Fruit fly (Drosophila melanogaster): Measurements from ENCODE around the gene CG10096.
A peak's percentile ranks its signal among the peaks of the same experiment; 100 is the strongest.

Gene CG10096

DNA sequence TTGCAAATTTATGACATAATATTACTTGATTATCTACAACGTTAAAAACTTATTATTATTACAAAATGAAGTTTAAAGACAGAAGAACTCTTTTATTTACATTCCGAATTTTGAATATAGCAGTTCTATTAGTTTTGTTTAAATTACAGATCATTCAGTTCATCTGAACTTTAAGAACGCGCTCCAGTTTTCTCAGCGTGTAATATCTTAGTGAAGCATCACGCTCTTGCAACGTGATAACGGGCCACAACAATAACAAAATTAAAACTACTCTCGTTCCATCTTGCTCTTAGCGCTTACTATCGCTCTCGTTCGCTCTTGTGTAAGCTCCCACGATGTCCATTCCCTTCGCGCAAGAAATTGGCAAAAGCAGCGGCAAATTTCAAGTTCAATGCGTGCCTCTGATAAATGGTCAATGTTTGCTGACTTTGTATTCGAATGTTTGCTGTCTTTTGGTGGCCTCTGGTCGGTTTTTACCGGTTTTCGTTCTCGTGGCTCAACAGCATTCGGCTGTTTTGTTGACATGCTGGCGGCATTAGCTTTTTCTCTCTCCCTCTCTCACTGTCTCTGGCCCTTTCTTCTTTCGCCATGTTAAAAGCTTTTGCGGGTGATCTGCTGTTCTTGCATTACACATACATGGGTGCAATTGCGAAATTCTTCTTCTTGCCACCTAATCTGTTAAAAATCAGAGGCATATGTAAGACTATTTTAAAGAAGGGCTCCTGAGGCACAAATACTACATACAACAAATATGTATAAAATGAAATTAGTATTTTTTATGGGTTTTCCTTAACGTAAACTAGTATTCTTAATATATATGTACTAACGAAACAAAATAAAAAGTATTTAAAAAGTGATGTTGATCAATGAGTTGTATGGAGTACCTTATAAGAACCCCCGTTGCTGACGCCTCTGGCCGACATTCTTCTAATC, 47.1 kb upstream of the CG10096 start (continued):
- peak; percentile 8; the same call in 1 of the 2 replicates for TF ChIP-seq E2f2 (GFP tag; IDR thresholded peaks at IDR 0.05)
- TF ChIP-seq amos (GFP tag; IDR thresholded peaks at IDR 0.05; ENCODE audit: partially characterized antibody) = no peak
- TF ChIP-seq D19A (tag; optimal IDR thresholded peaks at IDR 0.05) = no peak
- TF ChIP-seq CG30431 (GFP tag; optimal IDR thresholded peaks at IDR 0.05) = no peak
- no peak for TF ChIP-seq CG10147 (GFP tag; optimal IDR thresholded peaks at IDR 0.05)
- TF ChIP-seq Rfx (GFP tag; IDR thresholded peaks at IDR 0.05) = peak; percentile 44
- peak; percentile 7; the same call in 1 of the 3 replicates for TF ChIP-seq so (GFP tag; IDR thresholded peaks at IDR 0.05)
- no peak for TF ChIP-seq pum (GFP tag; optimal IDR thresholded peaks at IDR 0.05)
- TF ChIP-seq CG10543 (GFP tag; optimal IDR thresholded peaks at IDR 0.05) = no peak
- TF ChIP-seq CG8924 (tag; optimal IDR thresholded peaks at IDR 0.05) = peak; percentile 27
- no peak for TF ChIP-seq chif (GFP tag; optimal IDR thresholded peaks at IDR 0.05)
- no peak for TF ChIP-seq CG6765 (GFP tag; optimal IDR thresholded peaks at IDR 0.05)
- no peak for TF ChIP-seq exex (tag; optimal IDR thresholded peaks at IDR 0.05)
- no peak for TF ChIP-seq zen (tag; optimal IDR thresholded peaks at IDR 0.05)
- no peak for TF ChIP-seq CkIIα-i1 (GFP tag; IDR thresholded peaks at IDR 0.05)
- TF ChIP-seq HmgZ (tag; optimal IDR thresholded peaks at IDR 0.05) = no peak
- TF ChIP-seq bcd (GFP tag; optimal IDR thresholded peaks at IDR 0.05) = peak; percentile 13
- no peak for TF ChIP-seq jigr1 (GFP tag; IDR thresholded peaks at IDR 0.05)
- TF ChIP-seq usp (GFP tag; optimal IDR thresholded peaks at IDR 0.05) = no peak
- no peak for TF ChIP-seq Lpt (GFP tag; optimal IDR thresholded peaks at IDR 0.05)
- no peak for TF ChIP-seq CG18011 (GFP tag; optimal IDR thresholded peaks at IDR 0.05)
- TF ChIP-seq pb (GFP tag; optimal IDR thresholded peaks at IDR 0.05) = no peak
- TF ChIP-seq kah (GFP tag; optimal IDR thresholded peaks at IDR 0.05) = no peak
- peak; percentile 17 for TF ChIP-seq mam (GFP tag; optimal IDR thresholded peaks at IDR 0.05)
- no peak for TF ChIP-seq CG8089 (GFP tag; optimal IDR thresholded peaks at IDR 0.05)
- no peak for TF ChIP-seq onecut (GFP tag; IDR thresholded peaks at IDR 0.05)
- TF ChIP-seq Doc2 (GFP tag; IDR thresholded peaks at IDR 0.05) = no peak
- no peak for TF ChIP-seq CG10267 (tag; optimal IDR thresholded peaks at IDR 0.05)
- TF ChIP-seq odd (GFP tag; optimal IDR thresholded peaks at IDR 0.05) = no peak
- no peak for TF ChIP-seq Neu2 (GFP tag; optimal IDR thresholded peaks at IDR 0.05; ENCODE audit: borderline replicate concordance)
- peak; percentile 51; the same call in 1 of the 2 replicates for TF ChIP-seq slbo (GFP tag; IDR thresholded peaks at IDR 0.05)
- TF ChIP-seq B-H1 (GFP tag; IDR thresholded peaks at IDR 0.05) = no peak
- TF ChIP-seq CG10654 (GFP tag; optimal IDR thresholded peaks at IDR 0.05) = no peak
- no peak for TF ChIP-seq CG15479 (GFP tag; optimal IDR thresholded peaks at IDR 0.05)
- peak; percentile 49 for TF ChIP-seq Hmr (GFP tag; optimal IDR thresholded peaks at IDR 0.05)
- no peak for TF ChIP-seq CG17802 (tag; optimal IDR thresholded peaks at IDR 0.05)
- no peak for TF ChIP-seq CG33557 (GFP tag; optimal IDR thresholded peaks at IDR 0.05)
- no peak for TF ChIP-seq disco-r (GFP tag; optimal IDR thresholded peaks at IDR 0.05)
- no peak for TF ChIP-seq CG17612 (GFP tag; IDR thresholded peaks at IDR 0.05)
- peak; percentile 12 for TF ChIP-seq Dek (tag; optimal IDR thresholded peaks at IDR 0.05)
- TF ChIP-seq CG3838 (GFP tag; optimal IDR thresholded peaks at IDR 0.05) = no peak
- no peak for TF ChIP-seq Mes4 (GFP tag; optimal IDR thresholded peaks at IDR 0.05)
- no peak for TF ChIP-seq Six4 (GFP tag; optimal IDR thresholded peaks at IDR 0.05)
- no peak for TF ChIP-seq eve (GFP tag; optimal IDR thresholded peaks at IDR 0.05)
- no peak for TF ChIP-seq CG15514 (GFP tag; optimal IDR thresholded peaks at IDR 0.05)
- TF ChIP-seq CG12769 (tag; optimal IDR thresholded peaks at IDR 0.05) = peak; percentile 36
- no peak for TF ChIP-seq Gug (GFP tag; IDR thresholded peaks at IDR 0.05)
- no peak for TF ChIP-seq dpn (GFP tag; optimal IDR thresholded peaks at IDR 0.05)
- TF ChIP-seq ranshi (GFP tag; IDR thresholded peaks at IDR 0.05) = no peak
- TF ChIP-seq dm (GFP tag; optimal IDR thresholded peaks at IDR 0.05) = no peak
